Worm (Caenorhabditis elegans): ENCODE measurements around the gene F17C11.26.

F17C11.26 gene

DNA sequence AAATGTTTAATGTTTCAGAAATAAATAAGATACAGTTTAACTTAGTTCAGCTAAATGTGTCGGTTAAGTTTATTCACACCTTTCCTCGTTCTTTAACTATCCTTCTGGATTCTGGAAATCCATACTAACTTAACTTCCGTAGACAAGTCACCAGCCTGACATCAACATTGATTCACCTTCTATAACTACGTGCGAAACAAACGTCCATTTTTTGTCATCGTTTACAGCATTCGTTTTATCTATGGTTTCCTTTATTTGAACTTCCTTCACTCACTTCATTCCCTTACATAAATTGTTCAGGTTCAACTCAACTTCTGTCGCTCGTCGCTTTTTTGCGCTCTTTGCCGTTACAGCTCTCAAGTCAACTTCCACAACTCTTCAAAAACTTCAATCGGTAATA is at the start of gene F17C11.26:
TSS of gene F17C11.26 (plus strand) at position 301 of the 400 bp plus-strand sequence.
- TF ChIP-seq dao-5 (tag; optimal IDR thresholded peaks at IDR 0.05) (no peak), him-1 (tag; optimal IDR thresholded peaks at IDR 0.05) (no peak), W03F9.2 (tag; optimal IDR thresholded peaks at IDR 0.05) (no peak)

DNA sequence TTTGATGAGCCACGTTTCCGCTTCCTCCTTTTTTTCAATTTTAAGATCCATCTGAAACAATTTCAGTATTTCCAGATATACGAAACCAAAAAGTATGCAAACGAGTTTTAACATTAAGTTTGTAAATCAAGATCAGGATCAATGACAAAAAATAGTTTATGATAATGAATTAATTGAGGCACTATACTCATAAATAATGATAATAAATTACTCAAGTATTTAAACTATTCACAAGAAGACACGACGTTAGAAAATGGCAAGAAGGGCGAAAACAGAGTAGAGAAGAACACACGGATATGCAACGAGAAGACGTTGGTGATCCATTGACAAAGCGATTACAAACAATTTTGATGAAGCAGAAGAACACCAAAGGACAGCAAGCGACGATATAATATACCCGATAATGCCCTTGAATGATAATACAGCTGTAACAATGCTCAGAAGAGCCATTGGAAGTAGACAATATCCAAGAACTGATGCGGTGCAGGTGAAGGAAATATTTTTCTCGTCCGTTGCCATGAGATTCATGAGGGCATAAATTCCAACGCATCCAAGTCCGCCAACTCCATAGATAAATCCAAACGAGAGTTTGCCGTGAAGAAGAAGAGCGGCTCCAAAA is 47.6 kb upstream of the F17C11.26 start, which contains the start of gene F32D8.4:
TSS of gene F32D8.4 (minus strand) at position 51 of the 619 bp plus-strand sequence.
- no peak for TF ChIP-seq W03F9.2 (tag; optimal IDR thresholded peaks at IDR 0.05)
- TF ChIP-seq dao-5 (tag; optimal IDR thresholded peaks at IDR 0.05) = no peak
- no peak for TF ChIP-seq him-1 (tag; optimal IDR thresholded peaks at IDR 0.05)

ce11 chrV:10894601-10895000 is 46.6 kb upstream of the F17C11.26 start, which contains the start of the genes F32D8.14 and F32D8.5:
Gene F32D8.14 (minus strand): TSS chrV:10894788.
Gene F32D8.5 (plus strand): TSS chrV:10894800.
- peak; percentile 33 for TF ChIP-seq him-1 (tag; optimal IDR thresholded peaks at IDR 0.05)
- TF ChIP-seq dao-5 (tag; optimal IDR thresholded peaks at IDR 0.05) = no peak
- TF ChIP-seq W03F9.2 (tag; optimal IDR thresholded peaks at IDR 0.05) = peak; percentile 92

DNA sequence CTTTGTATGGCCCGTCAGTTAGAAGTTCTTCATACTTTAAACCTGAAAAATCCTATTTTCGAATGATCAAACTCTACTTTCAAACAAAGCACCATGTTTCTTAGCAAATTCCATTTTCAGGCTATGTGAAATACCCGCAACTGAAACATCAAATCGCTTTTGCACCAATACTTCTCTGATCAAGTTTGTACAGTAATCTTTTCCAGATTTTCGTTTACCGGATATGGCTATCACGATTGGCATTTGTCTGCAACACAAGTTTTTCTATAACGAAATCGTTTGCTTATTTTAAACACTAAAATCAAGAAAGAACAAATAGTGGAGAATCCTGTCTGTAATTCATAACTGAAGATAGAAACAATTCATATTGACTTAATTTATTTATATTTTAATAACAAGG is 45.0 kb upstream of the F17C11.26 start, which contains the start of gene F32D8.13:
TSS of gene F32D8.13 (minus strand) at position 249 of the 400 bp plus-strand sequence.
- TF ChIP-seq W03F9.2 (tag; optimal IDR thresholded peaks at IDR 0.05) = no peak
- TF ChIP-seq dao-5 (tag; optimal IDR thresholded peaks at IDR 0.05) = no peak

DNA sequence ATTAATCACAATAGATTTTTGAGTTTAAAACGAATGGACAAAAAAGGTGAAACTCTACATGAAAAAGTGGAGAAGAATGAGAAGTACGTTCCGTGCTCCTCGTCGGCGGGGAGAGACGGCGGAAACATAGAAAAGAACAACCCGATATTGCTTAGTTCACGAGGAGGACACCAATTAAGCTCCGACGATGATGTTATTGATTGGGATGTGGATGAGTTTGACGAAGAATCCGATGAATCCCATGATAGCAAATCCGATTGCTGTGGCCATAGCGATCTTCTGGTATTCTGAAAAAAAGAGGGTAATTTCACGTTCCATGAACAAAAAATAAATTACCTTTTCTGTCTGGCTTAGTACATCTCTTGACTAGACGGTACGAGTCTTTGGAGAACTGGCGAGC is 44.5 kb upstream of the F17C11.26 start:
- no peak for TF ChIP-seq dao-5 (tag; optimal IDR thresholded peaks at IDR 0.05)
- TF ChIP-seq him-1 (tag; optimal IDR thresholded peaks at IDR 0.05) = no peak
- no peak for TF ChIP-seq W03F9.2 (tag; optimal IDR thresholded peaks at IDR 0.05)

ce11 chrV:10897106-10897171 is 44.3 kb upstream of the F17C11.26 start, which contains the start of gene sec-61.G:
Gene sec-61.G (minus strand): TSS chrV:10897143.
- TF ChIP-seq him-1 (tag; optimal IDR thresholded peaks at IDR 0.05) (no peak), dao-5 (tag; optimal IDR thresholded peaks at IDR 0.05) (no peak), W03F9.2 (tag; optimal IDR thresholded peaks at IDR 0.05) (no peak)

ce11 chrV:10897172-10897571 is 44.1 kb upstream of the F17C11.26 start:
- peak; percentile 97 for TF ChIP-seq him-1 (tag; optimal IDR thresholded peaks at IDR 0.05)
- TF ChIP-seq dao-5 (tag; optimal IDR thresholded peaks at IDR 0.05) = peak; percentile 43
- TF ChIP-seq W03F9.2 (tag; optimal IDR thresholded peaks at IDR 0.05) = peak; percentile 97

DNA sequence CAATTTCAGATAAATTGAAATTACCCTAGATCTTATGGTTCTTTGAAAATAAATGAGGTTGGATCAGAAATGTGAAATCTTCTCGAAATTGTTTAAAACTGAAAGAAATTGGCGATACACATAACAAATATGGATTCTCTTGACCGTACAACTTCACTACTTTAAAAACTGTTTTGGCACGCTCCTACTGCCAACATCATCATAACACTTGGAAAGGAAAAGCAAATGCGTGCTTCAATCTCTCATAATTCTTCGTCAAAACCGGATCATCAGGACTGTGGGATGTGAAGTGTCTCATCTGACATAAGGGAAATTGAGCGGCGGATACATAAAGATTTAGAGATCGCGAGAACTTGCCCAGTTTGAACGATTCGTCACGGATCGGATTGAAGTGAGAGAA is 43.1 kb upstream of the F17C11.26 start, which contains the start of gene F32D8.7:
TSS of gene F32D8.7 (plus strand) at position 329 of the 400 bp plus-strand sequence.
- TF ChIP-seq W03F9.2 (tag; optimal IDR thresholded peaks at IDR 0.05) = no peak
- TF ChIP-seq him-1 (tag; optimal IDR thresholded peaks at IDR 0.05) = no peak
- no peak for TF ChIP-seq dao-5 (tag; optimal IDR thresholded peaks at IDR 0.05)

DNA sequence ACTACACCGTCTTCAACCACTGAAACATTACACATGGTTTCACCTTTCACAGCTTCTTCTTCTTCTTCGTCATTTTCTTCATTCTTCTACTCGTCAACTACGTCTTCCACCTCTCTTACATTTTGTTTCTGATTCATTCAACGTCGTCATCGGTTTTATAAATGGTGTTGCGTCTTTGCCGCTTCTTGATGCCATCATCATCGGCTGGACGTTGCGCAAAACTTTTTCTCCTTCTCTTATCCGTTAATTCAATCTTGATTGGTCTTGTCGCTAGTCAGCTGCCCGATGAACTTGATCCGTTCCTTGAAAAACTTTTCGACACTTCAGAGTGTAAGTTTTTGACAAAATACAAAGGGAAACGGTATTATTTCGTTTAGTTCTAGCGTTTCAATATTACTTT is 42.6 kb upstream of the F17C11.26 start:
- TF ChIP-seq W03F9.2 (tag; optimal IDR thresholded peaks at IDR 0.05) = no peak
- no peak for TF ChIP-seq him-1 (tag; optimal IDR thresholded peaks at IDR 0.05)
- TF ChIP-seq dao-5 (tag; optimal IDR thresholded peaks at IDR 0.05) = no peak

- TF ChIP-seq him-1 (tag; optimal IDR thresholded peaks at IDR 0.05) (no peak), dao-5 (tag; optimal IDR thresholded peaks at IDR 0.05) (no peak), W03F9.2 (tag; optimal IDR thresholded peaks at IDR 0.05) (no peak)
These were observed 40.1 kb upstream of the F17C11.26 start, which contains the start of gene spp-16 for ce11 chrV:10901125-10901524. Gene spp-16 (minus strand): TSS chrV:10901303.

DNA sequence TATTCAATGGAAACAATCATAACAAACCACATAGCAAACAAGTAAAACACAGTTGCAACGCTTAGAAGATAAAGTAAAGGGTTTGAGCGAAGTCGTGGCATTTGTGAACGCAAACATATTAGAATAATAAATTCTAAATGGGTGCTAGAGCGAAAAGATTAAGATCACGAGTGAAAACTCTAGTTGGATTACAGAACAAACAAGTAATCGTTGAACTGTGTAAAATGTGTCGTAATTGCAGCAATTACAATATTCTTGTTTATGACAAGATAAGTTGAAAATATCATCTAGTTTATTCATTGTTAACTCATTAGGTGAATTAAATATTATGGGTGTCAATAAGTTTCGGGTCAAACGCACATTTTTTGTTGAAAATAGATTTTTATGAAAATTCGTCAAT is 38.6 kb upstream of the F17C11.26 start, which contains the start of gene F32D8.8:
TSS of gene F32D8.8 (minus strand) at position 101 of the 400 bp plus-strand sequence.
- TF ChIP-seq dao-5 (tag; optimal IDR thresholded peaks at IDR 0.05) (no peak), him-1 (tag; optimal IDR thresholded peaks at IDR 0.05) (no peak), W03F9.2 (tag; optimal IDR thresholded peaks at IDR 0.05) (no peak)

DNA sequence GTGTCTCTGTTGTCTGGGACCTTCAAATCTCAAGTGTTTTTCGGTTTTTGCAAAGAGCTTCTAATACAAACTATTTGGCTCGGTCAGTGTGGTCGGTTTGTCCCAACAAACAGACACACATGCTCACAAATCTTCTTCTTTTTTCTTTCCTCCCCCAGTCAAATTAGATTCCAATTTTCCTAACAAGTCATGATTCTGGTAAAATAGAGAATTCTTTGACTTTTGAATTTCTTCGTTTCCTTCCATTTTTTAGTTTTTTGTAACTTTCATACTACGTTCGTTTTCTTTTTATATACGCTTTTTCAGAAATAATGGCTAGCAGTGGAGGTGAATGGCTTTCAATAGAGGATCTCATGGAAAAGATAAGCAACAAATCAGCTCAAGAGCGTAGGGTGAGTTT is 37.5 kb upstream of the F17C11.26 start, which contains the start of gene F32D8.15:
TSS of gene F32D8.15 (plus strand) at position 301 of the 400 bp plus-strand sequence.
- TF ChIP-seq him-1 (tag; optimal IDR thresholded peaks at IDR 0.05) (no peak), dao-5 (tag; optimal IDR thresholded peaks at IDR 0.05) (no peak), W03F9.2 (tag; optimal IDR thresholded peaks at IDR 0.05) (no peak)

- TF ChIP-seq dao-5 (tag; optimal IDR thresholded peaks at IDR 0.05) = no peak
- TF ChIP-seq him-1 (tag; optimal IDR thresholded peaks at IDR 0.05) = no peak
- no peak for TF ChIP-seq W03F9.2 (tag; optimal IDR thresholded peaks at IDR 0.05)
These were observed 36.5 kb upstream of the F17C11.26 start for ce11 chrV:10904795-10905194.

DNA sequence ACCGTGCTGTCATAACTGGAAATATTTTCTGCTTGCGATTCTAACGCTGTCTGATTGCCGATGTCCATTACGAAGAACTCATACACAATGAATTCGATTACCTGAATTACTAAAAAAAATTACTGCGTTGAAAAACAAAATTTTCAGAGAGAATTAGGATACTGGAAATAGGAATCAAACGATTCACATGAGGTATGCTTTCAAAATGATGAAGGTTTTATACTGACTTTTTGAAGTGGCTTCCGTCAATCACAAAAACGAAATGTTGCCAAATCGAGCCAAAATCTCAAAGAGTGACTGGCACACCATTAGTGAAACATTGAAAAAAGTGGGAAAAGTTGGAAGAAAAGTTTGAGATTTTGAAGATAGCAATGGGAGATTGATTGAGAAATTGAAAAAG is 32.2 kb upstream of the F17C11.26 start, which contains the start of gene zzz-1:
TSS of gene zzz-1 (minus strand) at position 101 of the 400 bp plus-strand sequence.
- TF ChIP-seq him-1 (tag; optimal IDR thresholded peaks at IDR 0.05) = no peak
- TF ChIP-seq W03F9.2 (tag; optimal IDR thresholded peaks at IDR 0.05) = no peak
- no peak for TF ChIP-seq dao-5 (tag; optimal IDR thresholded peaks at IDR 0.05)

DNA sequence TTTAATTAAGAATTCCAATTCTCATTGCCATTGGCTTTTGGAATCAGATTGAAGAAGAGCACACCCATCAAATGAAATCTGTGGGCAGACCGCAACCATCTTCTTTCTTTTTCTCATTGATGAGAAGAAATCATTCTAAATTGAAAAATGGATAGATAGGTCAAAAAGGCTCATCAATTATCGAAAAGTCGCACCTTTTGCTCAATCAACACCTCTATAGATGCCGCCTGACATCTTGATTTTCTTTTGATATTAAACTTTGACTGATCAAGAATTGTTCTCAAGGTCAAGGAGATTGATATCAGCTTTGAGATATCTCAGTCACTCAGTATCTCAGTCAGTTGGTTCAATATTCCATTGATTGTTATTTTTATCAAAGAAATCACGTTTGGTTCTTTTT is 31.3 kb upstream of the F17C11.26 start:
- TF ChIP-seq W03F9.2 (tag; optimal IDR thresholded peaks at IDR 0.05) (no peak), him-1 (tag; optimal IDR thresholded peaks at IDR 0.05) (no peak), dao-5 (tag; optimal IDR thresholded peaks at IDR 0.05) (no peak)

Measured in whole organism, L4/young adult.